Fruit fly (Drosophila melanogaster): ENCODE measurements around the gene ATPsynbetaL.

ATPsynbetaL gene

dm6 chr3L:16128481-16128972 lies 30.9 kb downstream of the ATPsynbetaL start, which contains the start of gene Pgm1 (continued):
- TF ChIP-seq CG7556 (GFP tag; optimal IDR thresholded peaks at IDR 0.05) (peak; percentile 74), usp (GFP tag; optimal IDR thresholded peaks at IDR 0.05) (no peak), tap (tag; optimal IDR thresholded peaks at IDR 0.05) (no peak), NC2α (GFP tag; optimal IDR thresholded peaks at IDR 0.05) (peak; percentile 79), CG4328 (GFP tag; optimal IDR thresholded peaks at IDR 0.05) (no peak), Antp (GFP tag; optimal IDR thresholded peaks at IDR 0.05) (peak; percentile 94), lov (optimal IDR thresholded peaks at IDR 0.05) (no peak), lov (GFP tag; IDR thresholded peaks at IDR 0.05) (0 out of 3 replicates have a peak, but pooled peaks have one; percentile 38), NFAT (GFP tag; IDR thresholded peaks at IDR 0.05) (peak; percentile 76), fru (optimal IDR thresholded peaks at IDR 0.05) (no peak), seq (GFP tag; IDR thresholded peaks at IDR 0.05) (peak; percentile 70), Sox102F (GFP tag; optimal IDR thresholded peaks at IDR 0.05) (no peak), insv (GFP tag; optimal IDR thresholded peaks at IDR 0.05) (peak in 1 of 2 experiments; percentile 35), sr (GFP tag; IDR thresholded peaks at IDR 0.05) (peak; percentile 74; the same call in 2 of the 3 replicates), Atf6 (GFP tag; IDR thresholded peaks at IDR 0.05) (peak; percentile 77), tup (GFP tag; optimal IDR thresholded peaks at IDR 0.05) (peak; percentile 74), CG4360 (GFP tag; IDR thresholded peaks at IDR 0.05) (no peak), mirr (GFP tag; optimal IDR thresholded peaks at IDR 0.05) (peak; percentile 97), pho (GFP tag; optimal IDR thresholded peaks at IDR 0.05) (peak; percentile 86), Nf-YC (tag; optimal IDR thresholded peaks at IDR 0.05) (peak; percentile 69), gsb-n (tag; optimal IDR thresholded peaks at IDR 0.05) (no peak), CG5180 (GFP tag; optimal IDR thresholded peaks at IDR 0.05) (peak; percentile 50), Scr (GFP tag; IDR thresholded peaks at IDR 0.05; ENCODE audit: partially characterized antibody) (no peak), CG6654 (GFP tag; optimal IDR thresholded peaks at IDR 0.05) (peak; percentile 50), CG5245 (GFP tag; optimal IDR thresholded peaks at IDR 0.05) (peak; percentile 69), bowl (GFP tag; IDR thresholded peaks at IDR 0.05) (no peak), CG17328 (GFP tag; IDR thresholded peaks at IDR 0.05) (peak; percentile 76), Doc2 (GFP tag; IDR thresholded peaks at IDR 0.05) (no peak), Blimp-1 (GFP tag; optimal IDR thresholded peaks at IDR 0.05) (no peak), dimm (GFP tag; IDR thresholded peaks at IDR 0.05) (no peak), CG8388 (GFP tag; optimal IDR thresholded peaks at IDR 0.05) (peak; percentile 64), gcm (GFP tag; optimal IDR thresholded peaks at IDR 0.05) (peak; percentile 74), oc (tag; optimal IDR thresholded peaks at IDR 0.05) (no peak), Awh (GFP tag; IDR thresholded peaks at IDR 0.05) (peak; percentile 75), dati (GFP tag; IDR thresholded peaks at IDR 0.05) (0 out of 2 replicates have a peak, but pooled peaks have one; percentile 34), ewg (GFP tag; optimal IDR thresholded peaks at IDR 0.05) (peak; percentile 44), Chrac-16 (GFP tag; optimal IDR thresholded peaks at IDR 0.05) (peak; percentile 81), CG11398 (GFP tag; optimal IDR thresholded peaks at IDR 0.05) (peak; percentile 87), jing (GFP tag; optimal IDR thresholded peaks at IDR 0.05) (no peak), Stat92E (GFP tag; optimal IDR thresholded peaks at IDR 0.05) (peak in 1 of 3 experiments; percentile 87), dan (GFP tag; IDR thresholded peaks at IDR 0.05) (0 out of 2 replicates have a peak, but pooled peaks have one; percentile 46), gfzf (GFP tag; optimal IDR thresholded peaks at IDR 0.05) (no peak), crc (GFP tag; optimal IDR thresholded peaks at IDR 0.05) (peak; percentile 85), CG2129 (GFP tag; IDR thresholded peaks at IDR 0.05; ENCODE audit: partially characterized antibody) (no peak), croc (GFP tag; conservative IDR thresholded peaks at IDR 0.05) (peak; percentile 44), corto (GFP tag; optimal IDR thresholded peaks at IDR 0.05) (peak; percentile 67), CG1832 (GFP tag; optimal IDR thresholded peaks at IDR 0.05) (no peak), esg (GFP tag; conservative IDR thresholded peaks at IDR 0.05) (peak; percentile 78), fd96Cb (tag; optimal IDR thresholded peaks at IDR 0.05) (peak; percentile 73), Nf-YB (GFP tag; optimal IDR thresholded peaks at IDR 0.05) (peak; percentile 65)

Data from whole organism, embryonic.